Worm (Caenorhabditis elegans) whole organism, L3 larva: Measurements from ENCODE around the gene del-8.

ENCODE experiments used
- R02D3.7 ChIP-seq: fragments of 150-350 bp; optimal IDR thresholded peaks from 2 replicates; lab custom pipeline; 2014; ENCODE audit warnings: missing biosample characterization, missing genetic modification characterization
- aly-2 ChIP-seq: fragments of 150-350 bp; optimal IDR thresholded peaks from 2 replicates; lab custom pipeline; 2014; ENCODE audit warnings: missing biosample characterization, missing genetic modification characterization
- ama-1 ChIP-seq: fragments of 150-350 bp; optimal IDR thresholded peaks from 2 replicates; lab custom pipeline; 2018
- ceh-9 ChIP-seq: sonication (generic microtip); optimal IDR thresholded peaks from 2 replicates; lab custom pipeline; 2018; ENCODE audit warnings: missing biosample characterization, missing genetic modification characterization
- egl-27 ChIP-seq: sonication (generic microtip); optimal IDR thresholded peaks from 4 replicates; lab custom pipeline; 2017; ENCODE audit warnings: missing biosample characterization, missing genetic modification reagents, missing genetic modification characterization
- egl-5 ChIP-seq: fragments of 150-350 bp; optimal IDR thresholded peaks from 2 replicates; lab custom pipeline; 2017; ENCODE audit warnings: missing biosample characterization, missing genetic modification reagents, missing genetic modification characterization, inconsistent platforms
- elt-2 ChIP-seq: sonication (generic microtip); optimal IDR thresholded peaks from 2 replicates; lab custom pipeline; 2016; ENCODE audit warnings: missing genetic modification reagents, mild to moderate bottlenecking, missing genetic modification characterization, missing compliant biosample characterization
- elt-3 ChIP-seq, 3 experiments: fragments of 150-350 bp in 1 of 3; sonication (generic microtip) in 2 of 3; optimal IDR thresholded peaks; 2 replicates in 2 of 3; 4 replicates in 1 of 3; lab custom pipeline; 2014 to 2017; ENCODE audit warnings: missing biosample characterization in 3 of 3, missing genetic modification characterization in 3 of 3
- eor-1 ChIP-seq, 2 experiments: fragments of 150-350 bp; optimal IDR thresholded peaks; 2 replicates each; lab custom pipeline; 2014 to 2018; ENCODE audit warnings: missing biosample characterization in 2 of 2, missing genetic modification characterization in 2 of 2
- fkh-10 ChIP-seq: sonication (generic microtip); optimal IDR thresholded peaks from 2 replicates; lab custom pipeline; 2017; ENCODE audit warnings: missing biosample characterization, missing genetic modification reagents, missing genetic modification characterization
- fkh-2 ChIP-seq: fragments of 150-350 bp; optimal IDR thresholded peaks from 2 replicates; lab custom pipeline; 2014; ENCODE audit warnings: missing biosample characterization, missing genetic modification reagents, missing genetic modification characterization
- hmg-11 ChIP-seq: sonication (generic microtip); optimal IDR thresholded peaks from 2 replicates; lab custom pipeline; 2016; ENCODE audit warnings: missing genetic modification characterization, missing compliant biosample characterization
- jun-1 ChIP-seq: fragments of 150-350 bp; optimal IDR thresholded peaks from 2 replicates; lab custom pipeline; 2014; ENCODE audit warnings: missing biosample characterization, missing genetic modification reagents, missing genetic modification characterization
- lin-15B ChIP-seq: fragments of 150-350 bp; optimal IDR thresholded peaks from 2 replicates; lab custom pipeline; 2014; ENCODE audit warnings: missing biosample characterization, missing genetic modification characterization
- lsy-12 ChIP-seq: sonication (generic microtip); optimal IDR thresholded peaks from 2 replicates; lab custom pipeline; 2016; ENCODE audit warnings: mild to moderate bottlenecking, missing genetic modification characterization, missing compliant biosample characterization
- mdl-1 ChIP-seq: fragments of 150-350 bp; optimal IDR thresholded peaks from 2 replicates; lab custom pipeline; 2014; ENCODE audit warnings: missing biosample characterization, missing genetic modification characterization
- mml-1 ChIP-seq: fragments of 150-350 bp; sonication (generic microtip); optimal IDR thresholded peaks from 3 replicates; lab custom pipeline; 2014; ENCODE audit warnings: missing biosample characterization, missing genetic modification characterization
- nfya-1 ChIP-seq: sonication (generic microtip); optimal IDR thresholded peaks from 2 replicates; lab custom pipeline; 2017; ENCODE audit warnings: missing genetic modification characterization, mild to moderate bottlenecking, missing compliant biosample characterization, antibody characterized with exemption, moderate library complexity; ENCODE audit not compliant: insufficient read depth
- nhr-12 ChIP-seq: fragments of 150-350 bp; optimal IDR thresholded peaks from 2 replicates; lab custom pipeline; 2014; ENCODE audit warnings: missing biosample characterization, missing genetic modification characterization
- nhr-23 ChIP-seq: fragments of 150-350 bp; optimal IDR thresholded peaks from 2 replicates; lab custom pipeline; 2014; ENCODE audit warnings: missing biosample characterization, missing genetic modification reagents, missing genetic modification characterization
- nhr-237 ChIP-seq: fragments of 150-350 bp; optimal IDR thresholded peaks from 2 replicates; lab custom pipeline; 2014; ENCODE audit warnings: missing biosample characterization, missing genetic modification characterization
- nhr-25 ChIP-seq: sonication (generic microtip); optimal IDR thresholded peaks from 2 replicates; lab custom pipeline; 2017; ENCODE audit warnings: missing biosample characterization, missing genetic modification characterization
- nhr-28 ChIP-seq: fragments of 150-350 bp; optimal IDR thresholded peaks from 2 replicates; lab custom pipeline; 2014; ENCODE audit warnings: missing biosample characterization, missing genetic modification characterization
- nhr-43 ChIP-seq: sonication (generic microtip); optimal IDR thresholded peaks from 2 replicates; lab custom pipeline; 2016; ENCODE audit warnings: mild to moderate bottlenecking, missing genetic modification characterization, missing compliant biosample characterization; ENCODE audit not compliant: poor library complexity, severe bottlenecking
- nhr-76 ChIP-seq: fragments of 150-350 bp; sonication (generic microtip); optimal IDR thresholded peaks from 5 replicates; lab custom pipeline; 2014; ENCODE audit warnings: missing biosample characterization, missing genetic modification characterization
- pha-4 ChIP-seq: fragments of 150-350 bp; optimal IDR thresholded peaks from 2 replicates; lab custom pipeline; 2014; ENCODE audit warnings: missing biosample characterization, missing genetic modification reagents, missing genetic modification characterization
- pqm-1 ChIP-seq: fragments of 150-350 bp; optimal IDR thresholded peaks from 2 replicates; lab custom pipeline; 2017; ENCODE audit warnings: missing biosample characterization, missing genetic modification characterization, inconsistent platforms
- sea-2 ChIP-seq: fragments of 150-350 bp; sonication (generic microtip); optimal IDR thresholded peaks from 4 replicates; lab custom pipeline; 2014; ENCODE audit warnings: missing biosample characterization, missing genetic modification reagents, missing genetic modification characterization
- skn-1 ChIP-seq: fragments of 150-350 bp; optimal IDR thresholded peaks from 2 replicates; lab custom pipeline; 2014; ENCODE audit warnings: missing biosample characterization, missing genetic modification characterization
- tbx-2 ChIP-seq: sonication (generic microtip); optimal IDR thresholded peaks from 2 replicates; lab custom pipeline; 2016; ENCODE audit warnings: mild to moderate bottlenecking, missing genetic modification characterization, missing compliant biosample characterization
- unc-62 ChIP-seq: fragments of 150-350 bp; sonication (generic microtip); optimal IDR thresholded peaks from 4 replicates; lab custom pipeline; 2014; ENCODE audit warnings: missing biosample characterization, missing genetic modification reagents, missing genetic modification characterization
- ztf-4 ChIP-seq: fragments of 150-350 bp; optimal IDR thresholded peaks from 2 replicates; lab custom pipeline; 2014; ENCODE audit warnings: missing biosample characterization, missing genetic modification characterization

Gene del-8

ce11 chrX:9552404-9552803 is 36.8 kb upstream of the del-8 start:
- TF ChIP-seq nfya-1 (tag; lab: Kevin White, UChicago) (peak; percentile 54), elt-2 (tag; lab: Kevin White, UChicago) (peak; percentile 21), pha-4 (tag; lab: Kevin White, UChicago) (peak; percentile 20), nhr-25 (tag; lab: Kevin White, UChicago) (peak; percentile 70), R02D3.7 (tag; lab: Kevin White, UChicago) (no peak), ama-1 (peak; percentile 48), pqm-1 (tag; lab: Kevin White, UChicago) (peak; percentile 25), tbx-2 (no peak), egl-5 (tag; lab: Kevin White, UChicago) (peak; percentile 38)

ce11 chrX:9553095-9553494 is 36.1 kb upstream of the del-8 start:
- no peak for TF ChIP-seq sea-2 (GFP tag; lab: Kevin White, UChicago)
- no peak for TF ChIP-seq unc-62 (GFP tag; lab: Kevin White, UChicago)
- TF ChIP-seq elt-3 (tag; optimal IDR thresholded peaks at IDR 0.05; lab: Kevin White, UChicago) = peak in 1 of 3 experiments; percentile 61
- peak; percentile 58 for TF ChIP-seq pha-4 (tag; lab: Kevin White, UChicago)
- TF ChIP-seq nhr-237 (tag; lab: Kevin White, UChicago) = no peak
- TF ChIP-seq hmg-11 = no peak
- peak; percentile 20 for TF ChIP-seq nhr-23 (tag; lab: Kevin White, UChicago)
- TF ChIP-seq mdl-1 (tag; lab: Kevin White, UChicago) = peak; percentile 23
- TF ChIP-seq elt-2 (tag; lab: Kevin White, UChicago) = peak; percentile 83
- peak; percentile 97 for TF ChIP-seq pqm-1 (tag; lab: Kevin White, UChicago)
- TF ChIP-seq aly-2 (tag; lab: Kevin White, UChicago) = no peak
- TF ChIP-seq nhr-25 (tag; lab: Kevin White, UChicago) = peak; percentile 90
- peak; percentile 3 for TF ChIP-seq nhr-43 (tag; lab: Kevin White, UChicago)
- no peak for TF ChIP-seq nhr-12
- TF ChIP-seq jun-1 = peak; percentile 20

ce11 chrX:9555238-9555637 is 34.0 kb upstream of the del-8 start:
- no peak for TF ChIP-seq fkh-2 (tag; lab: Kevin White, UChicago)
- TF ChIP-seq jun-1 = no peak
- TF ChIP-seq elt-3 (tag; optimal IDR thresholded peaks at IDR 0.05; lab: Kevin White, UChicago) = no peak
- TF ChIP-seq ztf-4 (tag; lab: Kevin White, UChicago) = no peak
- no peak for TF ChIP-seq lsy-12 (tag; lab: Kevin White, UChicago)
- TF ChIP-seq nhr-25 (tag; lab: Kevin White, UChicago) = no peak

- no peak for TF ChIP-seq egl-27 (tag; lab: Kevin White, UChicago)
- TF ChIP-seq nhr-76 = no peak
- no peak for TF ChIP-seq aly-2 (tag; lab: Kevin White, UChicago)
- no peak for TF ChIP-seq ama-1
- no peak for TF ChIP-seq elt-2 (tag; lab: Kevin White, UChicago)
These were observed 33.2 kb upstream of the del-8 start for ce11 chrX:9556038-9556437.

ce11 chrX:9560931-9561330 is 28.3 kb upstream of the del-8 start:
- TF ChIP-seq nfya-1 (tag; lab: Kevin White, UChicago) (peak; percentile 25), elt-2 (tag; lab: Kevin White, UChicago) (peak; percentile 40), ama-1 (peak; percentile 50), eor-1 (tag; optimal IDR thresholded peaks at IDR 0.05; lab: Kevin White, UChicago) (no peak), pha-4 (tag; lab: Kevin White, UChicago) (peak; percentile 35)

- TF ChIP-seq sea-2 (GFP tag; lab: Kevin White, UChicago) (no peak), mml-1 (tag; lab: Kevin White, UChicago) (no peak), nhr-76 (no peak), skn-1 (tag; lab: Kevin White, UChicago) (no peak), eor-1 (tag; optimal IDR thresholded peaks at IDR 0.05; lab: Kevin White, UChicago) (no peak), ceh-9 (no peak), fkh-10 (GFP tag; lab: Kevin White, UChicago) (no peak), nhr-23 (tag; lab: Kevin White, UChicago) (no peak), lin-15B (tag; lab: Kevin White, UChicago) (no peak), nhr-28 (tag; lab: Kevin White, UChicago) (no peak), pqm-1 (tag; lab: Kevin White, UChicago) (no peak), elt-2 (tag; lab: Kevin White, UChicago) (no peak), unc-62 (GFP tag; lab: Kevin White, UChicago) (no peak), R02D3.7 (tag; lab: Kevin White, UChicago) (no peak), aly-2 (tag; lab: Kevin White, UChicago) (no peak)
These were observed 23.3 kb upstream of the del-8 start, which contains the start of gene moc-5 for ce11 chrX:9565881-9566280. Gene moc-5 (minus strand): TSS chrX:9565981.
